Worm (Caenorhabditis elegans) whole organism, L4/young adult: ENCODE measurements around the gene C01G5.9.

Experiments
- W03F9.2 ChIP-seq: fragments of 150-350 bp; optimal IDR thresholded peaks from 2 replicates; lab custom pipeline; 2014; ENCODE audit warnings: missing biosample characterization, missing genetic modification characterization
- dao-5 ChIP-seq: sonication (generic microtip); optimal IDR thresholded peaks from 2 replicates; lab custom pipeline; 2016; ENCODE audit warnings: missing genotype, missing genetic modification characterization, moderate library complexity, missing compliant biosample characterization
- him-1 ChIP-seq: sonication (generic microtip); optimal IDR thresholded peaks from 2 replicates; lab custom pipeline; 2016; ENCODE audit warnings: missing genotype, missing genetic modification reagents, missing genetic modification characterization, missing compliant biosample characterization

ce11 chrIV:6528202-6528601 lies 8.5 kb downstream of the C01G5.9 start:
- TF ChIP-seq him-1 (tag; lab: Kevin White, UChicago) (no peak), dao-5 (tag; lab: Kevin White, UChicago) (no peak), W03F9.2 (tag; lab: Kevin White, UChicago) (no peak)
